Fruit fly (Drosophila melanogaster) whole organism, wandering third instar larva: ENCODE results near the gene Als2.

Source experiments
- Abd-B ChIP-seq: fragments of >200 bp; optimal IDR thresholded peaks from 2 replicates; lab custom pipeline; 2017; ENCODE audit warnings: missing biosample characterization, missing genetic modification characterization
- CG32264 ChIP-seq: fragments of 200-800 bp; sonication (Bioruptor generic); optimal IDR thresholded peaks from 2 replicates; lab custom pipeline; 2016; ENCODE audit warnings: missing biosample characterization, missing genetic modification characterization
- Hnf4 ChIP-seq: fragments of 200-800 bp; sonication (Bioruptor generic); optimal IDR thresholded peaks from 2 replicates; lab custom pipeline; 2016; ENCODE audit warnings: missing biosample characterization, mild to moderate bottlenecking, missing genetic modification characterization
- Hr78 ChIP-seq: fragments of >200 bp; optimal IDR thresholded peaks from 2 replicates; lab custom pipeline; 2017; ENCODE audit warnings: missing biosample characterization, missing genetic modification characterization
- Mio ChIP-seq: sonication (Bioruptor generic); optimal IDR thresholded peaks from 2 replicates; lab custom pipeline; 2016; ENCODE audit warnings: missing biosample characterization, missing genetic modification characterization
- Myc ChIP-seq: fragments of >200 bp; optimal IDR thresholded peaks from 2 replicates; lab custom pipeline; 2017
- dsf ChIP-seq: sonication (Bioruptor generic); optimal IDR thresholded peaks from 2 replicates; lab custom pipeline; 2016; ENCODE audit warnings: missing biosample characterization, missing genetic modification characterization, borderline replicate concordance
- h ChIP-seq: fragments of 200-800 bp; sonication (Bioruptor generic); optimal IDR thresholded peaks from 3 replicates; lab custom pipeline; 2016; ENCODE audit warnings: missing biosample characterization, mild to moderate bottlenecking, missing genetic modification characterization
- pan ChIP-seq: fragments of >200 bp; optimal IDR thresholded peaks from 2 replicates; lab custom pipeline; 2017
- usp ChIP-seq: fragments of >200 bp; optimal IDR thresholded peaks from 2 replicates; lab custom pipeline; 2017; ENCODE audit warnings: missing biosample characterization, missing genetic modification characterization

DNA sequence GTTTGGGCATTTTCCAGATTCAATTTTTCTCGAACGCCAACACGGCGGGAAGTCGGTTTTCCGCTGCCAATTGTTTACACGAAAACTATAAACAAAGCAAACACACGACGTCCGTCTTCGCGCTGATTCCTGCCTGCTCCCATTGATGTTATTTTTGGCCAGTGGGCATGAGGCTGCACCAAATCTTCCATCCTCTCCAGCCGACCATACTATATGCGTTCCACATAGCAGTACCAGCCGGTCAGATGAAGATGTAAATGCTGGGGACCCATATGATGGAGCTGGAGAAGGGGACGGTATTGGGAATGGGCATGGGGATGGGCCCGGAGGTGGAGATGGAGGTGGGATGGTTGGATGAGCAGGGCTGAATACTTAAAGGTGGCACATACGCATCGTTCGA is 12.0 kb downstream of the Als2 start:
- TF ChIP-seq Mio (GFP tag; lab: Kevin White, UChicago) (no peak), Hr78 (GFP tag; lab: Kevin White, UChicago) (no peak), Myc (lab: Kevin White, UChicago) (no peak), h (no peak), Hnf4 (no peak), dsf (GFP tag; lab: Kevin White, UChicago) (no peak), pan (lab: Kevin White, UChicago) (no peak), CG32264 (GFP tag; lab: Kevin White, UChicago) (no peak), Abd-B (GFP tag; lab: Kevin White, UChicago) (no peak), usp (GFP tag; lab: Kevin White, UChicago) (no peak)
